Worm (Caenorhabditis elegans) whole organism, young adult: ENCODE measurements around the gene ugtp-1.

Experiments used
- F37B4.10 ChIP-seq: fragments of 200-800 bp; sonication (Bioruptor generic); IDR thresholded peaks from 2 replicates; pipeline ENCODE4 v1.3.6; 2022; ENCODE audit warnings: missing genetic modification characterization, missing compliant biosample characterization
- F52B5.7 ChIP-seq: sonication (generic microtip); optimal IDR thresholded peaks from 2 replicates; lab custom pipeline; 2016; ENCODE audit warnings: mild to moderate bottlenecking, missing genetic modification characterization, missing compliant biosample characterization
- Y56A3A.18 ChIP-seq: fragments of 200-800 bp; sonication (Bioruptor generic); IDR thresholded peaks from 2 replicates; pipeline ENCODE4 v1.3.6; 2022; ENCODE audit warnings: missing genetic modification reagents, missing genetic modification characterization, missing compliant biosample characterization
- attf-5 ChIP-seq: fragments of 200-800 bp; sonication (Bioruptor generic); optimal IDR thresholded peaks from 2 replicates; lab custom pipeline; 2018; ENCODE audit warnings: mild to moderate bottlenecking, missing genetic modification characterization, missing compliant biosample characterization
- attf-6 ChIP-seq: fragments of 200-800 bp; sonication (Bioruptor generic); IDR thresholded peaks from 2 replicates; pipeline ENCODE4 v1.3.6; 2022; ENCODE audit warnings: missing genetic modification reagents, missing genetic modification characterization, missing compliant biosample characterization
- ets-4 ChIP-seq: fragments of 200-800 bp; sonication (Bioruptor generic); optimal IDR thresholded peaks from 2 replicates; lab custom pipeline; 2018; ENCODE audit warnings: mild to moderate bottlenecking, missing genetic modification characterization, missing compliant biosample characterization
- fkh-3 ChIP-seq: sonication (generic microtip); optimal IDR thresholded peaks from 2 replicates; lab custom pipeline; 2016; ENCODE audit warnings: mild to moderate bottlenecking, missing genetic modification characterization, missing compliant biosample characterization
- madf-10 ChIP-seq: sonication (generic microtip); optimal IDR thresholded peaks from 2 replicates; lab custom pipeline; 2016; ENCODE audit warnings: mild to moderate bottlenecking, missing genetic modification characterization, missing compliant biosample characterization
- mcd-1 ChIP-seq: fragments of 200-800 bp; sonication (Bioruptor generic); IDR thresholded peaks from 2 replicates; pipeline ENCODE4 v1.3.6; 2022; ENCODE audit warnings: missing genetic modification reagents, missing genetic modification characterization, missing compliant biosample characterization

ce11 chrIII:8792251-8792650 is 41.7 kb upstream of the ugtp-1 start, which contains the start of gene ztf-1:
- TF ChIP-seq F52B5.7 (tag; lab: Kevin White, UChicago) (no peak), ets-4 (GFP tag; lab: Kevin White, UChicago) (no peak), attf-6 (GFP tag; lab: Robert Waterston, UW) (no peak), attf-5 (GFP tag; lab: Kevin White, UChicago) (no peak), Y56A3A.18 (no peak), fkh-3 (tag; lab: Kevin White, UChicago) (no peak), mcd-1 (GFP tag; lab: Robert Waterston, UW) (no peak), madf-10 (no peak), F37B4.10 (GFP tag; lab: Robert Waterston, UW) (no peak)
